Worm (Caenorhabditis elegans): ENCODE measurements around the gene C34D4.4.

DNA sequence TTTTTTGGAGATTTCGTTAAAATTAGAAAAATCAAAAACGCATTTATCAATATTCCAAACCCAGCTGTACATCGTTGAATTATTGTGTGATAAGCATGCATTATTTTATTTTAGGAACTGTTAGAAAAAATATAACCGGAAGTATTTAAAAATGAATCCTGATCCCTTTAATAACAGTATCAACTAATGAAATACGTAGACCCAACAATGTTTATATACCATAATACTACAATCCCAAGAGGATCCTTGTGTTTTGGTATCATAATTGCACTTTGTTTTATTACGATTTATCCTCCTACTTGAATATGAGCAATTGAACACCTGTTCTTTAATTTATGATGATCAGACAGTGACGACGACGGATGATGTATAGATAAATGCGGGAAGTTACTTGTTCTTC is 37.6 kb downstream of the C34D4.4 start, which contains the start of gene str-249:
- TF ChIP-seq nhr-76 (tag; optimal IDR thresholded peaks at IDR 0.05) (no peak), nhr-20 (tag; optimal IDR thresholded peaks at IDR 0.05) (no peak), mep-1 (tag; optimal IDR thresholded peaks at IDR 0.05) (no peak), lsy-2 (tag; optimal IDR thresholded peaks at IDR 0.05) (no peak), efl-3 (GFP tag; optimal IDR thresholded peaks at IDR 0.05) (no peak), fos-1 (tag; optimal IDR thresholded peaks at IDR 0.05) (no peak), C16A3.4 (tag; optimal IDR thresholded peaks at IDR 0.05) (no peak), pqm-1 (tag; optimal IDR thresholded peaks at IDR 0.05) (no peak), elt-3 (tag; optimal IDR thresholded peaks at IDR 0.05) (no peak), nhr-11 (tag; optimal IDR thresholded peaks at IDR 0.05) (no peak)
